Worm (Caenorhabditis elegans): ENCODE results near the gene ZK930.6.

ZK930.6 gene

DNA sequence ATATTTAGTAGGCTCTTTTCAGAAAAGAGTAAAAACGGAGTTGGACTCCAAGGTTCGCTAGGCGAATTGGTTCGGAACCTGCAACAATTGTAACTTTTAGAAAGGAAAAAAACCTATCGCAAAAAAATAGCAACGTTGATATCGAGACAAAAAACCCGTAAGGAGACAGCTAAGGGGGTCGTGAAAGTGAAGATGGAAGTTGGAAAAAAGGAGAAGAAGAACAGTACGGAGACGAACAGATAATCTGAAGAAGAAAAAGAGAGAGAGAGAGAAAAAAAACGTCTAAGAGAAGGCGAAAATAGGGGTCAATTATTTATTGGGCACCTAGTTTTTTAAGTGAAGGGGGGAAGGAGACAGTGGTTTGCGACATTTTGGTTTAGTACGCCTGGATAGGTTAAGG lies 51.5 kb downstream of the ZK930.6 start, which contains the start of gene lin-29:
lin-29 (minus strand) TSS at position 78 of the 400 bp plus-strand sequence.
- TF ChIP-seq lin-15B (tag; optimal IDR thresholded peaks at IDR 0.05) (no peak), blmp-1 (tag; optimal IDR thresholded peaks at IDR 0.05) (peak; percentile 73)
